Worm (Caenorhabditis elegans) whole organism, L1 larva: Measurements from ENCODE around the gene H32C10.1.
A peak's percentile ranks its signal among the peaks of the same experiment; 100 is the strongest.

ENCODE experiments used
- alr-1 ChIP-seq: fragments of 200-800 bp; sonication (Bioruptor generic); optimal IDR thresholded peaks from 2 replicates; lab custom pipeline; 2018; ENCODE audit warnings: borderline replicate concordance, mild to moderate bottlenecking, missing genetic modification characterization, missing compliant biosample characterization
- aly-2 ChIP-seq: fragments of 150-350 bp; optimal IDR thresholded peaks from 2 replicates; lab custom pipeline; 2014; ENCODE audit warnings: missing biosample characterization, missing genetic modification characterization
- ceh-82 ChIP-seq, 3 experiments: fragments of 150-350 bp in 1 of 3; sonication (generic microtip) in 2 of 3; optimal IDR thresholded peaks; 2 replicates each; lab custom pipeline; 2014 to 2017; ENCODE audit warnings: missing biosample characterization in 3 of 3, missing genetic modification characterization in 3 of 3
- ces-1 ChIP-seq: fragments of 150-350 bp; optimal IDR thresholded peaks from 2 replicates; lab custom pipeline; 2014; ENCODE audit warnings: missing biosample characterization, missing genetic modification reagents, missing genetic modification characterization
- dpl-1 ChIP-seq, 3 experiments: fragments of 150-350 bp in 2 of 3; sonication (generic microtip) in 1 of 3; optimal IDR thresholded peaks; 2 replicates each; lab custom pipeline; 2014 to 2017; ENCODE audit warnings: missing biosample characterization in 3 of 3, missing genetic modification characterization in 3 of 3, missing genetic modification reagents in 3 of 3
- efl-1 ChIP-seq, 4 experiments: fragments of 150-350 bp; optimal IDR thresholded peaks in 3 of 4; peaks in 1 of 4; 1 replicate in 1 of 4; 2 replicates in 3 of 4; lab custom pipeline; 2014; ENCODE audit warnings: missing biosample characterization in 2 of 4, missing genetic modification characterization in 2 of 4, missing genetic modification reagents in 2 of 4
- efl-3 ChIP-seq: fragments of 200-800 bp; sonication (Bioruptor generic); optimal IDR thresholded peaks from 2 replicates; lab custom pipeline; 2018; ENCODE audit warnings: mild to moderate bottlenecking, missing genetic modification characterization, missing compliant biosample characterization
- egl-13 ChIP-seq: sonication (generic microtip); optimal IDR thresholded peaks from 2 replicates; lab custom pipeline; 2016; ENCODE audit warnings: missing genotype, missing genetic modification reagents, missing genetic modification characterization, missing compliant biosample characterization
- fkh-10 ChIP-seq: sonication (generic microtip); optimal IDR thresholded peaks from 2 replicates; lab custom pipeline; 2017; ENCODE audit warnings: missing biosample characterization, missing genetic modification reagents, missing genetic modification characterization
- fkh-8 ChIP-seq: sonication (generic microtip); optimal IDR thresholded peaks from 2 replicates; lab custom pipeline; 2016; ENCODE audit warnings: mild to moderate bottlenecking, missing genetic modification characterization, missing compliant biosample characterization
- grh-1 ChIP-seq: fragments of 200-800 bp; sonication (Bioruptor generic); IDR thresholded peaks from 2 replicates; pipeline ENCODE4 v1.3.6; 2022; ENCODE audit warnings: missing genetic modification reagents, missing genetic modification characterization, missing compliant biosample characterization
- hlh-4 ChIP-seq: sonication (generic microtip); optimal IDR thresholded peaks from 2 replicates; lab custom pipeline; 2016; ENCODE audit warnings: mild to moderate bottlenecking, missing genetic modification characterization, missing compliant biosample characterization
- irx-1 ChIP-seq: sonication (generic microtip); optimal IDR thresholded peaks from 2 replicates; lab custom pipeline; 2016; ENCODE audit warnings: missing genetic modification characterization, missing compliant biosample characterization
- isw-1 ChIP-seq: fragments of 200-800 bp; sonication (Bioruptor generic); IDR thresholded peaks from 2 replicates; pipeline ENCODE4 v1.3.6; 2022; ENCODE audit warnings: missing genetic modification characterization, missing compliant biosample characterization
- jun-1 ChIP-seq: fragments of 150-350 bp; optimal IDR thresholded peaks from 2 replicates; lab custom pipeline; 2014; ENCODE audit warnings: missing biosample characterization, missing genetic modification reagents, missing genetic modification characterization
- lin-14 ChIP-seq: fragments of 200-800 bp; sonication (Bioruptor generic); optimal IDR thresholded peaks from 2 replicates; lab custom pipeline; 2018; ENCODE audit warnings: mild to moderate bottlenecking, missing genetic modification characterization, moderate library complexity, missing compliant biosample characterization
- lin-15B ChIP-seq: fragments of 150-350 bp; sonication (generic microtip); optimal IDR thresholded peaks from 3 replicates; lab custom pipeline; 2014; ENCODE audit warnings: missing biosample characterization, missing genetic modification characterization
- lin-35 ChIP-seq, 2 experiments: fragments of 150-350 bp; optimal IDR thresholded peaks; 2 replicates each; lab custom pipeline; 2014; ENCODE audit warnings: missing biosample characterization in 2 of 2, missing genetic modification characterization in 2 of 2, missing genetic modification reagents in 2 of 2
- lsy-2 ChIP-seq, 2 experiments: fragments of 150-350 bp; optimal IDR thresholded peaks; 2 replicates each; lab custom pipeline; 2014; ENCODE audit warnings: missing biosample characterization in 2 of 2, missing genetic modification characterization in 2 of 2
- mab-9 ChIP-seq: fragments of 200-800 bp; sonication (Bioruptor generic); IDR thresholded peaks from 2 replicates; pipeline ENCODE4 v1.3.6; 2022; ENCODE audit warnings: missing genetic modification reagents, missing genetic modification characterization, missing compliant biosample characterization
- nhr-12 ChIP-seq: sonication (generic microtip); optimal IDR thresholded peaks from 2 replicates; lab custom pipeline; 2017; ENCODE audit warnings: missing biosample characterization, missing genetic modification characterization
- nhr-19 ChIP-seq: fragments of 200-800 bp; sonication (Bioruptor generic); conservative IDR thresholded peaks from 2 replicates; pipeline ENCODE4 v1.3.6; 2022; ENCODE audit warnings: missing genetic modification characterization, missing compliant biosample characterization
- nhr-237 ChIP-seq: fragments of 150-350 bp; optimal IDR thresholded peaks from 2 replicates; lab custom pipeline; 2014; ENCODE audit warnings: missing biosample characterization, missing genetic modification characterization
- nhr-47 ChIP-seq: sonication (generic microtip); optimal IDR thresholded peaks from 2 replicates; lab custom pipeline; 2016; ENCODE audit warnings: mild to moderate bottlenecking, missing genetic modification characterization, moderate library complexity, missing compliant biosample characterization
- nhr-71 ChIP-seq: sonication (generic microtip); optimal IDR thresholded peaks from 2 replicates; lab custom pipeline; 2016; ENCODE audit warnings: mild to moderate bottlenecking, missing genetic modification characterization, moderate library complexity, missing compliant biosample characterization
- nhr-76 ChIP-seq: sonication (generic microtip); optimal IDR thresholded peaks from 2 replicates; lab custom pipeline; 2017; ENCODE audit warnings: missing biosample characterization, missing genetic modification characterization
- rnt-1 ChIP-seq: sonication (generic microtip); optimal IDR thresholded peaks from 2 replicates; lab custom pipeline; 2016; ENCODE audit warnings: mild to moderate bottlenecking, missing genetic modification characterization, moderate library complexity, missing compliant biosample characterization
- skn-1 ChIP-seq: fragments of 150-350 bp; optimal IDR thresholded peaks from 2 replicates; lab custom pipeline; 2014; ENCODE audit warnings: missing biosample characterization, missing genetic modification characterization
- snpc-4 ChIP-seq: fragments of 150-350 bp; optimal IDR thresholded peaks from 2 replicates; lab custom pipeline; 2014; ENCODE audit warnings: missing biosample characterization, missing genetic modification characterization
- snu-23 ChIP-seq: sonication (generic microtip); optimal IDR thresholded peaks from 2 replicates; lab custom pipeline; 2016; ENCODE audit warnings: missing genetic modification characterization, missing compliant biosample characterization
- sox-4 ChIP-seq: sonication (generic microtip); optimal IDR thresholded peaks from 2 replicates; lab custom pipeline; 2016; ENCODE audit warnings: missing genetic modification characterization, missing compliant biosample characterization
- sptf-1 ChIP-seq: fragments of 150-350 bp; optimal IDR thresholded peaks from 2 replicates; lab custom pipeline; 2014; ENCODE audit warnings: missing biosample characterization, missing genetic modification characterization
- swsn-7 ChIP-seq: sonication (generic microtip); optimal IDR thresholded peaks from 2 replicates; lab custom pipeline; 2016; ENCODE audit warnings: missing genetic modification characterization, missing compliant biosample characterization
- tbx-2 ChIP-seq: sonication (generic microtip); optimal IDR thresholded peaks from 2 replicates; lab custom pipeline; 2016; ENCODE audit warnings: missing genetic modification characterization, missing compliant biosample characterization
- tlp-1 ChIP-seq: fragments of 150-350 bp; optimal IDR thresholded peaks from 2 replicates; lab custom pipeline; 2014; ENCODE audit warnings: missing biosample characterization, missing genetic modification characterization
- unc-30 ChIP-seq: sonication (generic microtip); optimal IDR thresholded peaks from 2 replicates; lab custom pipeline; 2017; ENCODE audit warnings: missing biosample characterization, missing genetic modification characterization
- unc-86 ChIP-seq: sonication (generic microtip); optimal IDR thresholded peaks from 2 replicates; lab custom pipeline; 2016; ENCODE audit warnings: missing genetic modification characterization, missing compliant biosample characterization
- unc-98 ChIP-seq: fragments of 200-800 bp; sonication (Bioruptor generic); IDR thresholded peaks from 2 replicates; pipeline ENCODE4 v1.3.6; 2022; ENCODE audit warnings: missing genetic modification characterization, missing compliant biosample characterization
- xbp-1 ChIP-seq: sonication (generic microtip); optimal IDR thresholded peaks from 2 replicates; lab custom pipeline; 2016; ENCODE audit warnings: missing genetic modification characterization, missing compliant biosample characterization
- zag-1 ChIP-seq: fragments of 150-350 bp; optimal IDR thresholded peaks from 2 replicates; lab custom pipeline; 2014; ENCODE audit warnings: missing biosample characterization, missing genetic modification characterization

H32C10.1 gene

ce11 chrIV:5949964-5950363, 15.8 kb downstream of the H32C10.1 start:
- no peak for TF ChIP-seq efl-3 (GFP tag; lab: Kevin White, UChicago)
- TF ChIP-seq snpc-4: peak; percentile 15

DNA sequence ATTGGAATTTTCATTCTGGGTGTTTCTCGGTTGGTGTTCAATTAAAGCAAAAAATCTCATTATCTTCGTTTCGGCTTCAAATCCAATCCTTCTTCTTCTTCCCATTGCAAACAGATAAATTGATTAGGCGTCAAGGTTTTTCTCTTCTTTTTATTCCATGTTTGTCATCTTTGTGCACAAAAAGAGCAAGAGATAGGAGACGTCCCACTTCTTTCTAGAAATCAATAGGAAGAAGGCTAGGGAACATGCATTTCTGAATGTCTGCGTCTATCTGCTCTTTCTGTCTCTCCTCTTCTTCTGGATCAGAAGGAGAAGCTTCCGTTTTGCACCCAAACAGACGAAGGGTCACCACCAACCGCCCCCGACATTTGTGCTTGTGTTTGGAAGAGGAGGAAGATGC, 18.8 kb downstream of the H32C10.1 start:
- TF ChIP-seq ces-1 (GFP tag; lab: Kevin White, UChicago) (peak; percentile 71), fkh-8 (tag; lab: Kevin White, UChicago) (peak; percentile 56), skn-1 (tag; lab: Kevin White, UChicago) (no peak), nhr-71 (peak; percentile 52), efl-1 (optimal IDR thresholded peaks at IDR 0.05; lab: Kevin White, UChicago) (peak; percentile 9 to 18), efl-1 (GFP tag; optimal IDR thresholded peaks at IDR 0.05 in 1 of 2; lab: Kevin White, UChicago) (no peak), dpl-1 (GFP tag; optimal IDR thresholded peaks at IDR 0.05; lab: Kevin White, UChicago) (peak in 1 of 3 experiments; percentile 11), snu-23 (GFP tag; lab: Kevin White, UChicago) (peak; percentile 29), rnt-1 (tag; lab: Kevin White, UChicago) (no peak), jun-1 (tag; lab: Kevin White, UChicago) (no peak), nhr-237 (no peak), nhr-47 (tag; lab: Kevin White, UChicago) (peak; percentile 65), lin-14 (peak; percentile 94), unc-86 (tag; lab: Kevin White, UChicago) (peak; percentile 37), egl-13 (tag; lab: Kevin White, UChicago) (peak; percentile 28), tlp-1 (tag; lab: Kevin White, UChicago) (no peak), lin-35 (GFP tag; optimal IDR thresholded peaks at IDR 0.05; lab: Kevin White, UChicago) (peak in 1 of 2 experiments; percentile 36), fkh-10 (peak; percentile 63), swsn-7 (tag; lab: Kevin White, UChicago) (peak; percentile 49), alr-1 (no peak), irx-1 (tag; lab: Kevin White, UChicago) (peak; percentile 43), xbp-1 (tag; lab: Kevin White, UChicago) (peak; percentile 5), nhr-19 (GFP tag; lab: Robert Waterston, UW) (no peak), aly-2 (peak; percentile 15), tbx-2 (peak; percentile 57), nhr-76 (tag; lab: Kevin White, UChicago) (no peak), ceh-82 (tag; optimal IDR thresholded peaks at IDR 0.05; lab: Kevin White, UChicago) (peak; percentile 29 to 72 (median 52)), zag-1 (tag; lab: Kevin White, UChicago) (peak; percentile 64), lsy-2 (tag; optimal IDR thresholded peaks at IDR 0.05; lab: Kevin White, UChicago) (peak; percentile 18 to 66), lin-15B (tag; lab: Kevin White, UChicago) (no peak), sox-4 (tag; lab: Kevin White, UChicago) (no peak), sptf-1 (tag; lab: Kevin White, UChicago) (no peak), unc-98 (GFP tag; lab: Robert Waterston, UW) (no peak), mab-9 (GFP tag; lab: Robert Waterston, UW) (peak; percentile 71)

ce11 chrIV:5954743-5955142, 20.6 kb downstream of the H32C10.1 start:
- TF ChIP-seq unc-30 (no peak), nhr-76 (tag; lab: Kevin White, UChicago) (no peak), mab-9 (GFP tag; lab: Robert Waterston, UW) (no peak), nhr-12 (tag; lab: Kevin White, UChicago) (no peak), hlh-4 (tag; lab: Kevin White, UChicago) (no peak), isw-1 (GFP tag; lab: Robert Waterston, UW) (no peak), grh-1 (GFP tag; lab: Robert Waterston, UW) (no peak), fkh-10 (no peak), egl-13 (tag; lab: Kevin White, UChicago) (no peak)
